Worm (Caenorhabditis elegans) whole organism, L3 larva: ENCODE data around the gene ckb-3.

Source experiments
- ZK546.5 ChIP-seq: sonication (generic microtip); optimal IDR thresholded peaks from 2 replicates; lab custom pipeline; 2017; ENCODE audit warnings: missing biosample characterization, missing genetic modification characterization
- aly-2 ChIP-seq: fragments of 150-350 bp; optimal IDR thresholded peaks from 2 replicates; lab custom pipeline; 2014; ENCODE audit warnings: missing biosample characterization, missing genetic modification characterization
- ceh-28 ChIP-seq: fragments of 150-350 bp; optimal IDR thresholded peaks from 2 replicates; lab custom pipeline; 2014; ENCODE audit warnings: missing biosample characterization, missing genetic modification reagents, missing genetic modification characterization
- elt-1 ChIP-seq: fragments of 150-350 bp; optimal IDR thresholded peaks from 2 replicates; lab custom pipeline; 2014; ENCODE audit warnings: missing biosample characterization, missing genetic modification characterization
- elt-2 ChIP-seq: sonication (generic microtip); optimal IDR thresholded peaks from 2 replicates; lab custom pipeline; 2016; ENCODE audit warnings: missing genetic modification reagents, mild to moderate bottlenecking, missing genetic modification characterization, missing compliant biosample characterization
- fkh-10 ChIP-seq: sonication (generic microtip); optimal IDR thresholded peaks from 2 replicates; lab custom pipeline; 2017; ENCODE audit warnings: missing biosample characterization, missing genetic modification reagents, missing genetic modification characterization
- jun-1 ChIP-seq: fragments of 150-350 bp; optimal IDR thresholded peaks from 2 replicates; lab custom pipeline; 2014; ENCODE audit warnings: missing biosample characterization, missing genetic modification reagents, missing genetic modification characterization
- lin-39 ChIP-seq: fragments of 150-350 bp; optimal IDR thresholded peaks from 2 replicates; lab custom pipeline; 2018; ENCODE audit warnings: missing biosample characterization, missing genetic modification reagents, missing genetic modification characterization
- mdl-1 ChIP-seq: fragments of 150-350 bp; optimal IDR thresholded peaks from 2 replicates; lab custom pipeline; 2014; ENCODE audit warnings: missing biosample characterization, missing genetic modification characterization
- nfya-1 ChIP-seq: sonication (generic microtip); optimal IDR thresholded peaks from 2 replicates; lab custom pipeline; 2017; ENCODE audit warnings: missing genetic modification characterization, mild to moderate bottlenecking, missing compliant biosample characterization, antibody characterized with exemption, moderate library complexity; ENCODE audit not compliant: insufficient read depth
- snpc-4 ChIP-seq: fragments of 150-350 bp; optimal IDR thresholded peaks from 2 replicates; lab custom pipeline; 2014; ENCODE audit warnings: missing biosample characterization, missing genetic modification characterization
- ztf-11 ChIP-seq: fragments of 150-350 bp; optimal IDR thresholded peaks from 2 replicates; lab custom pipeline; 2014; ENCODE audit warnings: missing biosample characterization, missing genetic modification characterization
- ztf-4 ChIP-seq: fragments of 150-350 bp; optimal IDR thresholded peaks from 2 replicates; lab custom pipeline; 2014; ENCODE audit warnings: missing biosample characterization, missing genetic modification characterization

ce11 chrIII:4330984-4331383, 39.7 kb upstream of the ckb-3 start, which contains the start of gene gly-6:
- TF ChIP-seq ztf-11 (tag; lab: Kevin White, UChicago) = no peak
- no peak for TF ChIP-seq ZK546.5 (tag; lab: Kevin White, UChicago)
- TF ChIP-seq lin-39 = no peak
- no peak for TF ChIP-seq mdl-1 (tag; lab: Kevin White, UChicago)
- TF ChIP-seq snpc-4 (tag; lab: Kevin White, UChicago) = no peak
- no peak for TF ChIP-seq elt-1 (tag; lab: Kevin White, UChicago)
- TF ChIP-seq fkh-10 = no peak
- TF ChIP-seq nfya-1 (tag; lab: Kevin White, UChicago) = no peak
- TF ChIP-seq aly-2 (tag; lab: Kevin White, UChicago) = no peak
- no peak for TF ChIP-seq elt-2
- no peak for TF ChIP-seq ceh-28 (tag; lab: Kevin White, UChicago)
- no peak for TF ChIP-seq ztf-4 (tag; lab: Kevin White, UChicago)
- TF ChIP-seq jun-1 (tag; lab: Kevin White, UChicago) = no peak
